Fruit fly (Drosophila melanogaster): ENCODE measurements around the gene Idgf3.

DNA sequence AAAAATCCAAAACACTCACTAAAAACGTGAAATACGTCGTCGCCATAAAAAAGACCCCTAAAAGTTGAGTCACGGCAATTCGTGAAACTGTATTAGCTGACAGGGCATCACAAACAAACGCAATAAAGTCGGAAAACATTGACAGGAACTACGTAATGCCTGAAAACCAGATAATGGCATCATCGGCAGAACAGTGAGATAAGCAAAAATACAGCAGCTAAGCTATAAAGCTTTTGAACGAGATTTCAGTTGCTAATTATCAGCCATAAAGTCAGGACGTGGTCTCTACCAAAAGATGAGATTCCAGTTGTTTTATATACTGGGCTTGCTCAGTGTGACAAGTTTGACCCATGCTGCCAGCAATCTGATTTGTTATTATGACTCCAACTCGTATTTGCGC, 5.7 kb upstream of the Idgf3 start, which contains the start of gene Idgf1:
- no peak for TF ChIP-seq cnc (optimal IDR thresholded peaks at IDR 0.05)
- no peak for TF ChIP-seq pad (GFP tag; optimal IDR thresholded peaks at IDR 0.05)
- no peak for TF ChIP-seq toe (GFP tag; optimal IDR thresholded peaks at IDR 0.05)
- TF ChIP-seq cic (GFP tag; optimal IDR thresholded peaks at IDR 0.05), result no peak
- no peak for TF ChIP-seq Mnt (GFP tag; optimal IDR thresholded peaks at IDR 0.05)
- no peak for TF ChIP-seq bab1 (GFP tag; optimal IDR thresholded peaks at IDR 0.05)
- TF ChIP-seq Hr96 (GFP tag; optimal IDR thresholded peaks at IDR 0.05), result no peak
- peak; percentile 53 for TF ChIP-seq kay (GFP tag; ENCODE audit: borderline replicate concordance)
